Fruit fly (Drosophila melanogaster) S2 (cell line): Measurements from ENCODE around the gene Fbw5.

Experiments
- CG8478 ChIP-seq: fragments of >200 bp; optimal IDR thresholded peaks from 2 replicates; lab custom pipeline; 2018
- CTCF ChIP-seq, 2 experiments: fragments of >200 bp; optimal IDR thresholded peaks; 2 replicates each; lab custom pipeline; 2018

- TF ChIP-seq CG8478 (no peak), CTCF (optimal IDR thresholded peaks at IDR 0.05; lab: Kevin White, UChicago) (no peak)
Measured at dm6 chr2L:6077632-6078031, 11.9 kb upstream of the Fbw5 start.
